Fruit fly (Drosophila melanogaster) whole organism, prepupa: ENCODE data around the gene CG14174.
A peak's percentile ranks its signal among the peaks of the same experiment; 100 is the strongest.

Experiments used
- CG1621 ChIP-seq: fragments of 200-800 bp; sonication (Bioruptor generic); optimal IDR thresholded peaks from 3 replicates; lab custom pipeline; 2018; ENCODE audit warnings: missing biosample characterization, mild to moderate bottlenecking, missing genetic modification characterization
- CG3919 ChIP-seq: fragments of 200-800 bp; sonication (Bioruptor generic); optimal IDR thresholded peaks from 3 replicates; lab custom pipeline; 2016; ENCODE audit warnings: missing biosample characterization, missing genetic modification characterization
- CG6792 ChIP-seq: fragments of 200-800 bp; sonication (Bioruptor generic); optimal IDR thresholded peaks from 3 replicates; lab custom pipeline; 2016; ENCODE audit warnings: missing biosample characterization, missing genetic modification characterization
- CG7368 ChIP-seq: fragments of 200-800 bp; sonication (Bioruptor generic); optimal IDR thresholded peaks from 3 replicates; lab custom pipeline; 2016; ENCODE audit warnings: missing biosample characterization, missing genetic modification characterization
- CG9139 ChIP-seq: fragments of 200-800 bp; sonication (Bioruptor generic); optimal IDR thresholded peaks from 3 replicates; lab custom pipeline; 2017; ENCODE audit warnings: missing biosample characterization, mild to moderate bottlenecking, missing genetic modification characterization
- Gug ChIP-seq: fragments of 200-800 bp; sonication (Bioruptor generic); IDR thresholded peaks from 2 replicates; pipeline ENCODE4 v1.3.6; 2022; ENCODE audit warnings: missing biosample characterization, missing genetic modification characterization
- Hr39 ChIP-seq: fragments of 200-800 bp; sonication (Bioruptor generic); optimal IDR thresholded peaks from 2 replicates; lab custom pipeline; 2016; ENCODE audit warnings: missing biosample characterization, missing genetic modification characterization
- Smox ChIP-seq: fragments of 200-800 bp; sonication (Bioruptor generic); optimal IDR thresholded peaks from 3 replicates; lab custom pipeline; 2016; ENCODE audit warnings: missing biosample characterization, missing genetic modification characterization
- Sox102F ChIP-seq: fragments of 200-800 bp; sonication (Bioruptor generic); optimal IDR thresholded peaks from 2 replicates; lab custom pipeline; 2016; ENCODE audit warnings: missing biosample characterization, mild to moderate bottlenecking, missing genetic modification characterization
- cyc ChIP-seq: fragments of 200-800 bp; sonication (Bioruptor generic); optimal IDR thresholded peaks from 3 replicates; lab custom pipeline; 2016; ENCODE audit warnings: missing biosample characterization, missing genetic modification characterization
- fd85E ChIP-seq: fragments of 200-800 bp; sonication (Bioruptor generic); optimal IDR thresholded peaks from 3 replicates; lab custom pipeline; 2016; ENCODE audit warnings: missing biosample characterization, missing genetic modification characterization
- spab ChIP-seq: fragments of 200-800 bp; sonication (Bioruptor generic); optimal IDR thresholded peaks from 2 replicates; lab custom pipeline; 2017; ENCODE audit warnings: missing biosample characterization, mild to moderate bottlenecking, missing genetic modification characterization, missing genetic modification reagents
- vri ChIP-seq: fragments of 200-800 bp; sonication (Bioruptor generic); optimal IDR thresholded peaks from 3 replicates; lab custom pipeline; 2016; ENCODE audit warnings: missing biosample characterization, mild to moderate bottlenecking, missing genetic modification characterization

- TF ChIP-seq Sox102F (GFP tag; lab: Kevin White, UChicago) (no peak), CG1621 (tag; lab: Kevin White, UChicago) (no peak), spab (GFP tag; lab: Kevin White, UChicago) (no peak), cyc (peak; percentile 7), Smox (peak; percentile 18), CG6792 (no peak), Hr39 (no peak), CG7368 (GFP tag; lab: Kevin White, UChicago) (no peak), vri (no peak), Gug (GFP tag; lab: Robert Waterston, UW) (peak; percentile 43), CG3919 (GFP tag; lab: Kevin White, UChicago) (peak; percentile 57), fd85E (GFP tag; lab: Kevin White, UChicago) (no peak), CG9139 (GFP tag; lab: Kevin White, UChicago) (no peak)
Observed at dm6 chr3L:9764915-9765709, 46.0 kb downstream of the CG14174 start.
